Worm (Caenorhabditis elegans) whole organism, L2 larva: ENCODE measurements around the gene brc-1.
A peak's percentile ranks its signal among the peaks of the same experiment; 100 is the strongest.

Experiments used
- C34F6.9 ChIP-seq: fragments of 150-350 bp; optimal IDR thresholded peaks from 2 replicates; lab custom pipeline; 2014; ENCODE audit warnings: missing biosample characterization, missing genetic modification characterization
- F13H6.1 ChIP-seq: sonication (generic microtip); optimal IDR thresholded peaks from 2 replicates; lab custom pipeline; 2016; ENCODE audit warnings: missing genetic modification characterization, missing compliant biosample characterization
- Y55F3AM.14 ChIP-seq: fragments of 200-800 bp; sonication (Bioruptor generic); optimal IDR thresholded peaks from 2 replicates; lab custom pipeline; 2018; ENCODE audit warnings: mild to moderate bottlenecking, missing genetic modification characterization, missing compliant biosample characterization
- ZK546.5 ChIP-seq: sonication (generic microtip); optimal IDR thresholded peaks from 2 replicates; lab custom pipeline; 2017; ENCODE audit warnings: missing biosample characterization, missing genetic modification characterization
- alr-1 ChIP-seq: fragments of 150-350 bp; optimal IDR thresholded peaks from 2 replicates; lab custom pipeline; 2014; ENCODE audit warnings: missing biosample characterization, missing genetic modification characterization
- aly-2 ChIP-seq: fragments of 150-350 bp; optimal IDR thresholded peaks from 2 replicates; lab custom pipeline; 2014; ENCODE audit warnings: missing biosample characterization, missing genetic modification characterization
- ama-1 ChIP-seq: fragments of 150-350 bp; optimal IDR thresholded peaks from 2 replicates; lab custom pipeline; 2018; ENCODE audit warnings: inconsistent platforms
- blmp-1 ChIP-seq: sonication (generic microtip); optimal IDR thresholded peaks from 2 replicates; lab custom pipeline; 2017; ENCODE audit warnings: missing genetic modification characterization, mild to moderate bottlenecking, missing compliant biosample characterization, antibody characterized with exemption, moderate library complexity; ENCODE audit not compliant: insufficient read depth
- ceh-16 ChIP-seq: fragments of 150-350 bp; optimal IDR thresholded peaks from 2 replicates; lab custom pipeline; 2014; ENCODE audit warnings: missing biosample characterization, missing genetic modification characterization
- ceh-82 ChIP-seq: fragments of 150-350 bp; optimal IDR thresholded peaks from 2 replicates; lab custom pipeline; 2014; ENCODE audit warnings: missing biosample characterization, missing genetic modification characterization
- crh-2 ChIP-seq: sonication (generic microtip); optimal IDR thresholded peaks from 2 replicates; lab custom pipeline; 2017; ENCODE audit warnings: missing biosample characterization, missing genetic modification characterization
- dmd-4 ChIP-seq: sonication (generic microtip); optimal IDR thresholded peaks from 2 replicates; lab custom pipeline; 2017; ENCODE audit warnings: missing biosample characterization, missing genetic modification characterization
- egl-27 ChIP-seq: sonication (generic microtip); optimal IDR thresholded peaks from 3 replicates; lab custom pipeline; 2017; ENCODE audit warnings: missing biosample characterization, missing genetic modification reagents, missing genetic modification characterization
- elt-1 ChIP-seq: fragments of 150-350 bp; optimal IDR thresholded peaks from 2 replicates; lab custom pipeline; 2014; ENCODE audit warnings: missing biosample characterization, missing genetic modification characterization
- elt-3 ChIP-seq: sonication (generic microtip); optimal IDR thresholded peaks from 2 replicates; lab custom pipeline; 2017; ENCODE audit warnings: missing biosample characterization, missing genetic modification characterization
- fos-1 ChIP-seq: fragments of 150-350 bp; optimal IDR thresholded peaks from 2 replicates; lab custom pipeline; 2014; ENCODE audit warnings: missing biosample characterization, missing genetic modification characterization
- lin-11 ChIP-seq: fragments of 150-350 bp; sonication (generic microtip); optimal IDR thresholded peaks from 2 replicates; lab custom pipeline; 2014; ENCODE audit warnings: missing biosample characterization, missing genetic modification characterization, inconsistent platforms, mixed read lengths
- lin-13 ChIP-seq: fragments of 150-350 bp; optimal IDR thresholded peaks from 2 replicates; lab custom pipeline; 2014; ENCODE audit warnings: missing biosample characterization, missing genetic modification reagents, missing genetic modification characterization
- lsy-2 ChIP-seq, 2 experiments: fragments of 150-350 bp in 1 of 2; sonication (generic microtip) in 1 of 2; optimal IDR thresholded peaks; 2 replicates each; lab custom pipeline; 2014 to 2017; ENCODE audit warnings: missing biosample characterization in 2 of 2, missing genetic modification characterization in 2 of 2
- mab-5 ChIP-seq: fragments of 150-350 bp; optimal IDR thresholded peaks from 2 replicates; lab custom pipeline; 2014; ENCODE audit warnings: missing biosample characterization, missing genetic modification characterization
- nhr-10 ChIP-seq: sonication (generic microtip); optimal IDR thresholded peaks from 2 replicates; lab custom pipeline; 2017; ENCODE audit warnings: missing biosample characterization, missing genetic modification characterization
- nhr-11 ChIP-seq: fragments of 150-350 bp; optimal IDR thresholded peaks from 2 replicates; lab custom pipeline; 2014; ENCODE audit warnings: missing biosample characterization, missing genetic modification characterization
- nhr-12 ChIP-seq: fragments of 150-350 bp; optimal IDR thresholded peaks from 2 replicates; lab custom pipeline; 2014; ENCODE audit warnings: missing biosample characterization, missing genetic modification characterization
- nhr-129 ChIP-seq: fragments of 150-350 bp; optimal IDR thresholded peaks from 2 replicates; lab custom pipeline; 2014; ENCODE audit warnings: missing biosample characterization, missing genetic modification characterization
- nhr-23 ChIP-seq: fragments of 150-350 bp; optimal IDR thresholded peaks from 2 replicates; lab custom pipeline; 2014; ENCODE audit warnings: missing biosample characterization, missing genetic modification reagents, missing genetic modification characterization
- nhr-237 ChIP-seq: fragments of 150-350 bp; optimal IDR thresholded peaks from 2 replicates; lab custom pipeline; 2014; ENCODE audit warnings: missing biosample characterization, missing genetic modification characterization
- nhr-25 ChIP-seq: fragments of 150-350 bp; sonication (generic microtip); optimal IDR thresholded peaks from 3 replicates; lab custom pipeline; 2014; ENCODE audit warnings: missing biosample characterization, missing genetic modification characterization
- nhr-6 ChIP-seq: fragments of 150-350 bp; optimal IDR thresholded peaks from 2 replicates; lab custom pipeline; 2014; ENCODE audit warnings: missing biosample characterization, missing genetic modification characterization
- nhr-77 ChIP-seq: fragments of 150-350 bp; optimal IDR thresholded peaks from 2 replicates; lab custom pipeline; 2014; ENCODE audit warnings: missing biosample characterization, missing genetic modification characterization
- peb-1 ChIP-seq: fragments of 150-350 bp; optimal IDR thresholded peaks from 2 replicates; lab custom pipeline; 2014; ENCODE audit warnings: missing biosample characterization, missing genetic modification characterization
- sem-4 ChIP-seq: fragments of 150-350 bp; optimal IDR thresholded peaks from 2 replicates; lab custom pipeline; 2014; ENCODE audit warnings: missing biosample characterization, missing genetic modification reagents, missing genetic modification characterization
- skn-1 ChIP-seq: sonication (generic microtip); optimal IDR thresholded peaks from 2 replicates; lab custom pipeline; 2017; ENCODE audit warnings: missing biosample characterization, missing genetic modification characterization
- sma-3 ChIP-seq: sonication (generic microtip); optimal IDR thresholded peaks from 2 replicates; lab custom pipeline; 2016; ENCODE audit warnings: missing genetic modification reagents, missing genetic modification characterization, missing compliant biosample characterization
- sma-9 ChIP-seq, 2 experiments: fragments of 150-350 bp in 1 of 2; sonication (generic microtip) in 1 of 2; optimal IDR thresholded peaks; 2 replicates each; lab custom pipeline; 2014 to 2016; ENCODE audit warnings: missing genetic modification characterization in 2 of 2, mild to moderate bottlenecking in 1 of 2, missing biosample characterization in 1 of 2, missing compliant biosample characterization in 1 of 2, missing genetic modification reagents in 1 of 2, moderate library complexity in 1 of 2
- snpc-4 ChIP-seq: fragments of 150-350 bp; optimal IDR thresholded peaks from 2 replicates; lab custom pipeline; 2014; ENCODE audit warnings: missing biosample characterization, missing genetic modification characterization
- unc-39 ChIP-seq: fragments of 150-350 bp; optimal IDR thresholded peaks from 2 replicates; lab custom pipeline; 2014; ENCODE audit warnings: missing biosample characterization, missing genetic modification characterization
- unc-55 ChIP-seq: fragments of 150-350 bp; sonication (generic microtip); optimal IDR thresholded peaks from 3 replicates; lab custom pipeline; 2014; ENCODE audit warnings: missing biosample characterization, missing genetic modification reagents, missing genetic modification characterization
- unc-62 ChIP-seq: fragments of 150-350 bp; optimal IDR thresholded peaks from 2 replicates; lab custom pipeline; 2014; ENCODE audit warnings: missing biosample characterization, missing genetic modification reagents, missing genetic modification characterization
- zag-1 ChIP-seq: fragments of 150-350 bp; optimal IDR thresholded peaks from 2 replicates; lab custom pipeline; 2014; ENCODE audit warnings: missing biosample characterization, missing genetic modification characterization
- ztf-1 ChIP-seq: fragments of 200-800 bp; sonication (Bioruptor generic); conservative IDR thresholded peaks from 2 replicates; pipeline ENCODE4 v1.3.6; 2022; ENCODE audit warnings: missing genetic modification characterization, missing compliant biosample characterization
- ztf-11 ChIP-seq: sonication (generic microtip); optimal IDR thresholded peaks from 2 replicates; lab custom pipeline; 2017; ENCODE audit warnings: missing biosample characterization, missing genetic modification characterization
- ztf-4 ChIP-seq: fragments of 150-350 bp; optimal IDR thresholded peaks from 2 replicates; lab custom pipeline; 2014; ENCODE audit warnings: missing biosample characterization, missing genetic modification characterization

brc-1 gene

ce11 chrIII:3887586-3887985 lies 24.8 kb upstream of the brc-1 start (continued):
- TF ChIP-seq sem-4 (tag; lab: Kevin White, UChicago) (no peak), unc-39 (tag; lab: Kevin White, UChicago) (no peak), lsy-2 (tag; optimal IDR thresholded peaks at IDR 0.05; lab: Kevin White, UChicago) (peak in 1 of 2 experiments; percentile 23), elt-3 (no peak), ZK546.5 (no peak), nhr-23 (no peak), ztf-4 (no peak), nhr-237 (tag; lab: Kevin White, UChicago) (no peak), sma-9 (GFP tag; optimal IDR thresholded peaks at IDR 0.05; lab: Kevin White, UChicago) (peak; percentile 44), sma-9 (tag; optimal IDR thresholded peaks at IDR 0.05; lab: Kevin White, UChicago) (no peak), ama-1 (lab: Kevin White, UChicago) (no peak), sma-3 (GFP tag; lab: Kevin White, UChicago) (peak; percentile 9), ztf-1 (GFP tag; lab: Robert Waterston, UW) (no peak), nhr-12 (tag; lab: Kevin White, UChicago) (no peak)

DNA sequence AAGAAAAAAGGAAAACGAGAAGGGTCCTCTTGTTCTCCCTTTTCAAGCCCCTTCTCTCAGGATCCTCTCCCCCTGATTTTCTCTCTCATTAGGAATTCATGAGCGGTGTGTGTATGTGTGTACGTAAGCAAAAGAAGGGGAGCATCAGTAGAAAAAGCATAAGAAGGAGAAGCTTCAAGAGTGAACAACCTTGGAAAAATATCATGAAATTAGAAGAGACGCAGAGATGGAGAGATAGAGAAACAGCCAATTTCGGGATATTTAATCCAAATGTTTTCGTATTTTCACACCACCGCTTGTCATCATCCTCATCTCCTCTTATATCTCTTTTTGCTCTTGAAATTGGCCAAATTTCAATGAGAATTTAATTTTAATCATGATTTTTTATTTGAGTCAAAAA lies 20.4 kb upstream of the brc-1 start:
- TF ChIP-seq C34F6.9 (peak; percentile 41), ztf-11 (tag; lab: Kevin White, UChicago) (no peak), crh-2 (no peak), unc-55 (GFP tag; lab: Kevin White, UChicago) (peak; percentile 16), Y55F3AM.14 (GFP tag; lab: Kevin White, UChicago) (no peak)
- TF ChIP-seq, all 48 proteins: peak for 2

- TF ChIP-seq snpc-4 (tag; lab: Kevin White, UChicago) (peak; percentile 16), ztf-1 (GFP tag; lab: Robert Waterston, UW) (no peak), nhr-6 (tag; lab: Kevin White, UChicago) (no peak), nhr-11 (tag; lab: Kevin White, UChicago) (no peak), aly-2 (tag; lab: Kevin White, UChicago) (no peak), crh-2 (no peak), peb-1 (tag; lab: Kevin White, UChicago) (no peak), nhr-23 (no peak), nhr-129 (peak; percentile 55)
These were observed 16.4 kb upstream of the brc-1 start for ce11 chrIII:3878986-3879756.

DNA sequence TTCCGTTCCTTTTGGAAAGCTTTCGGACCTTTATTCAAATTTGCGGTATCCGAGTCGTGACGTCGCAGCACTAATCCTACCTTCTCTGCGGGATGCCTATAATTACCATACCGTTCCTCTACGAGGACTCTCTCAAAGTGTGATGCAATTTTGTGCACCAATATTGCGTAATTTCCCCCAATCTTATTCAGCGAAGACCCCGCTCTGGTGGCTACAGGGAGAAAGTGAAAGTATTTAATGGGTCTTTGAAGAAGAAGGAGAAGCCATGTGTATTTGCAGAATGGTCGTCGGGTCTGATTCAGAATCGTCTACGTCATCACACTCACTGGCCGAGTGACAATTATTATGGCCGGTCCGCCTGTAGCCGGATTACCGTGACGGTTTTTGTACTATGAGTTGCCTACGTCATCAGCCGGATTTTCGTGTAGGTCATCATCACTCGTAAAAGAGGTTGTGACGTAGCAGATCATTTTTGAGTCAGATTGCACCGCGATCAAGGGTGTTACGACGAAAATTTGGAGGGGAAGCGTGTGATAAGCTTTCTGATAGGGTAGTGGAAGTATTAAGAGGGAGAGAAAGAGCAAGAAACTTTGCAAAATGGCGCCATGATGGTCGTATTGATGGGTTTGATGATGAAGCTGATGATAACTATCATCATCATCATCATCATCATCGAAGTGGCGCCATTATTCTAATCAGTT lies 13.6 kb upstream of the brc-1 start:
- TF ChIP-seq sma-9 (GFP tag; optimal IDR thresholded peaks at IDR 0.05; lab: Kevin White, UChicago): peak; percentile 36
- TF ChIP-seq sma-9 (tag; optimal IDR thresholded peaks at IDR 0.05; lab: Kevin White, UChicago): no peak
- TF ChIP-seq fos-1: peak; percentile 51
- TF ChIP-seq nhr-25 (tag; lab: Kevin White, UChicago): peak; percentile 58
- TF ChIP-seq crh-2: peak; percentile 7
- TF ChIP-seq C34F6.9: no peak
- TF ChIP-seq snpc-4 (tag; lab: Kevin White, UChicago): no peak
- TF ChIP-seq lin-13: no peak
- TF ChIP-seq blmp-1 (tag; lab: Kevin White, UChicago): peak; percentile 36
- no peak for TF ChIP-seq F13H6.1 (tag; lab: Kevin White, UChicago)

DNA sequence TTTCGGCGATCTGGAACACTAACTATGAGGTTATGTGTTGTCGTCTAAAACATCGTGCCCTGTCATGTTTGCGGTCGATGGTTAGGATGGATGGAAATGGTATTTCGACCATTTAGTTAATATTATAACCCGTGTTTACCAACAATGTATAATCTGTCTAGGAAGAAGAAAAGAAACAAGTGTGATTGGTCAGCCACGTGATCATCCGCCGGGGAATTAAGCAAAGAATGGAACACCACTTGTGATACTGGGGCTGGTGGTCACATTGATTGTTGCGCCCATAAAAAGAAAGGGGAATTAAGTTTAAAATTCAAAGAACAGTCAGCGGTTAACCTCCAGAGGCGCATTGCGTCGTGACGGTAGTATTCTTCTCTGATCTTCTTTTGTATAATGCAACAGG lies 12.8 kb upstream of the brc-1 start:
- no peak for TF ChIP-seq nhr-12 (tag; lab: Kevin White, UChicago)
- TF ChIP-seq nhr-129: peak; percentile 36
- TF ChIP-seq zag-1: no peak
- TF ChIP-seq Y55F3AM.14 (GFP tag; lab: Kevin White, UChicago): no peak
- TF ChIP-seq C34F6.9: no peak
- no peak for TF ChIP-seq peb-1 (tag; lab: Kevin White, UChicago)
- TF ChIP-seq nhr-77 (tag; lab: Kevin White, UChicago): no peak
- no peak for TF ChIP-seq elt-1 (tag; lab: Kevin White, UChicago)
- no peak for TF ChIP-seq F13H6.1 (tag; lab: Kevin White, UChicago)
- peak; percentile 54 for TF ChIP-seq sma-3 (GFP tag; lab: Kevin White, UChicago)
- no peak for TF ChIP-seq ama-1 (lab: Kevin White, UChicago)
- TF ChIP-seq egl-27 (tag; lab: Kevin White, UChicago): no peak
- TF ChIP-seq skn-1 (tag; lab: Kevin White, UChicago): no peak
- TF ChIP-seq fos-1: no peak
- TF ChIP-seq unc-62 (GFP tag; lab: Kevin White, UChicago): no peak
- no peak for TF ChIP-seq nhr-237 (tag; lab: Kevin White, UChicago)
- no peak for TF ChIP-seq nhr-10
- TF ChIP-seq nhr-6 (tag; lab: Kevin White, UChicago): peak; percentile 53
- TF ChIP-seq lin-11 (tag; lab: Kevin White, UChicago): no peak
- TF ChIP-seq alr-1 (tag; lab: Kevin White, UChicago): no peak
- TF ChIP-seq ceh-16 (tag; lab: Kevin White, UChicago): no peak
- TF ChIP-seq dmd-4 (tag; lab: Kevin White, UChicago): no peak
- peak; percentile 85 for TF ChIP-seq nhr-25 (tag; lab: Kevin White, UChicago)
- no peak for TF ChIP-seq mab-5
- TF ChIP-seq ceh-82: no peak
- TF ChIP-seq sma-9 (GFP tag; optimal IDR thresholded peaks at IDR 0.05; lab: Kevin White, UChicago): peak; percentile 86
- TF ChIP-seq sma-9 (tag; optimal IDR thresholded peaks at IDR 0.05; lab: Kevin White, UChicago): no peak
